Worm (Caenorhabditis elegans): ENCODE measurements around the gene unc-60.

DNA sequence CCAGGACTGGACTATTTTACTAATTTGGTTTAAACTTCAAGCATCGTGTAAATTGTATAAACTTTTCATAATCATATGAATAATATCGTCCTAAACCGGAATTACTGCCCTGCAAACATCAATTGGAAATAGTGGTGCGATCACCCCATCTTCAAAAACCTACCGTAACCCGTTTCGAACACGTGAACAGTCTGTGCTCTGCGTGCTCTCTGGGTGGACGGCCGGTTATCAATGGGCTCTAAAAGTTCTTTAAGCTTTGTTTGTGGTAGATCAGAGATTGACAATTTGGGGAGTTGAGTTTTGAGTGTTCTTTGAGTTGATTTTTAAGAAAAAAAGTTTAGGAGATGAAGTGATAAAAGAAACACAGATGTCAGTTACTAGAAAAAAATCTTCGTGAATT is 18.3 kb upstream of the unc-60 start:
- TF ChIP-seq dao-5 (tag; optimal IDR thresholded peaks at IDR 0.05) (no peak), him-1 (tag; optimal IDR thresholded peaks at IDR 0.05) (no peak)
